Worm (Caenorhabditis elegans) whole organism, late embryonic: Measurements from ENCODE around the gene T27E7.5.

ENCODE experiments used
- ama-1 ChIP-seq: fragments of 150-350 bp; optimal IDR thresholded peaks from 2 replicates; lab custom pipeline; 2014
- elt-2 ChIP-seq: sonication (generic microtip); optimal IDR thresholded peaks from 2 replicates; lab custom pipeline; 2016; ENCODE audit warnings: missing genetic modification reagents, missing genetic modification characterization, missing compliant biosample characterization
- elt-4 ChIP-seq: sonication (generic microtip); optimal IDR thresholded peaks from 2 replicates; lab custom pipeline; 2016; ENCODE audit warnings: missing genetic modification characterization, missing compliant biosample characterization
- hlh-30 ChIP-seq: sonication (generic microtip); optimal IDR thresholded peaks from 2 replicates; lab custom pipeline; 2017; ENCODE audit warnings: antibody characterized with exemption, missing genetic modification characterization, missing compliant biosample characterization; ENCODE audit not compliant: insufficient read depth
- hlh-6 ChIP-seq: sonication (generic microtip); optimal IDR thresholded peaks from 2 replicates; lab custom pipeline; 2016; ENCODE audit warnings: missing genotype, missing genetic modification characterization, missing compliant biosample characterization
- nhr-232 ChIP-seq: sonication (generic microtip); optimal IDR thresholded peaks from 2 replicates; lab custom pipeline; 2016; ENCODE audit warnings: missing genetic modification characterization, missing compliant biosample characterization
- odd-2 ChIP-seq: sonication (generic microtip); optimal IDR thresholded peaks from 2 replicates; lab custom pipeline; 2017; ENCODE audit warnings: antibody characterized with exemption, mild to moderate bottlenecking, missing genetic modification characterization, missing compliant biosample characterization
- pha-2 ChIP-seq: sonication (generic microtip); optimal IDR thresholded peaks from 2 replicates; lab custom pipeline; 2017; ENCODE audit warnings: mild to moderate bottlenecking, missing genetic modification characterization, missing compliant biosample characterization
- pqm-1 ChIP-seq: sonication (generic microtip); optimal IDR thresholded peaks from 2 replicates; lab custom pipeline; 2016; ENCODE audit warnings: missing genetic modification characterization, missing compliant biosample characterization
- ref-2 ChIP-seq: sonication (generic microtip); optimal IDR thresholded peaks from 2 replicates; lab custom pipeline; 2016; ENCODE audit warnings: missing genetic modification characterization, missing compliant biosample characterization
- syd-9 ChIP-seq: sonication (generic microtip); optimal IDR thresholded peaks from 2 replicates; lab custom pipeline; 2016; ENCODE audit warnings: mild to moderate bottlenecking, missing genetic modification characterization, moderate library complexity, missing compliant biosample characterization
- tbx-7 ChIP-seq: sonication (generic microtip); optimal IDR thresholded peaks from 2 replicates; lab custom pipeline; 2016; ENCODE audit warnings: missing genotype, missing genetic modification characterization, missing compliant biosample characterization

DNA sequence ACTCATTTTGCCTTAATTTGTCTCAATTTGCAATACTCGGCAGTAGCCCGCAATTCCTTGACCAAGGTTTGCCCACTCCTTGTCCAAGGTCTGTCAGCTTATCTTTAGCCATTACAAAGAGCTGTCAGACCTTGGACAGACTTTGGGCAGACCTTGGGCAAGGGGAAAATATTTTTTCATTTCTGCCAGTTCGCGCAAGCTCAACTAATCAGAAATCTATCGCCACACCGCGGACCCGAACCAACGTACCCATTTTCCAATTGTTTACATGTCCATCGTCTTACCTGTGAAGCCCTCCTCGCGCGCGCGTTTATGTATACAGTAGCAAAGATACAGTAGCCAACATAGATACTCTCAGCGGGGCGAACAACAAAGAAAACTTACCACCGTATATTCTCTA lies 21.8 kb upstream of the T27E7.5 start:
- TF ChIP-seq pha-2, result no peak
- TF ChIP-seq elt-4 (tag; lab: Kevin White, UChicago), result no peak
- no peak for TF ChIP-seq elt-2 (tag; lab: Kevin White, UChicago)
- no peak for TF ChIP-seq hlh-6
- TF ChIP-seq ama-1 (lab: Kevin White, UChicago), result no peak
- TF ChIP-seq nhr-232, result no peak
- TF ChIP-seq tbx-7 (tag; lab: Kevin White, UChicago), result no peak
- no peak for TF ChIP-seq hlh-30 (tag; lab: Kevin White, UChicago)
- TF ChIP-seq pqm-1, result no peak
- no peak for TF ChIP-seq ref-2
- TF ChIP-seq syd-9, result no peak
- TF ChIP-seq odd-2 (tag; lab: Kevin White, UChicago), result no peak
